Worm (Caenorhabditis elegans) whole organism, mixed stage, embryonic: ENCODE data around the gene aqp-5.

Experiments
- M03D4.4 ChIP-seq: sonication (generic microtip); optimal IDR thresholded peaks from 2 replicates; lab custom pipeline; 2017; ENCODE audit warnings: mild to moderate bottlenecking, missing genetic modification characterization, missing compliant biosample characterization
- ceh-39 ChIP-seq: fragments of 150-350 bp; optimal IDR thresholded peaks from 2 replicates; lab custom pipeline; 2014; ENCODE audit warnings: missing biosample characterization, missing genetic modification characterization
- ceh-43 ChIP-seq: fragments of 200-800 bp; sonication (Bioruptor generic); optimal IDR thresholded peaks from 2 replicates; lab custom pipeline; 2018; ENCODE audit warnings: mild to moderate bottlenecking, missing genetic modification characterization, moderate library complexity, missing compliant biosample characterization
- ceh-83 ChIP-seq: fragments of 200-800 bp; sonication (Bioruptor generic); optimal IDR thresholded peaks from 2 replicates; lab custom pipeline; 2018; ENCODE audit warnings: mild to moderate bottlenecking, missing genetic modification characterization, missing compliant biosample characterization
- ces-1 ChIP-seq: fragments of 150-350 bp; optimal IDR thresholded peaks from 2 replicates; lab custom pipeline; 2014; ENCODE audit warnings: missing biosample characterization, missing genetic modification reagents, missing genetic modification characterization
- cnd-1 ChIP-seq: fragments of 200-800 bp; sonication (Bioruptor generic); optimal IDR thresholded peaks from 2 replicates; lab custom pipeline; 2018; ENCODE audit warnings: mild to moderate bottlenecking, missing genetic modification characterization, missing compliant biosample characterization
- drap-1 ChIP-seq: fragments of 200-800 bp; sonication (Bioruptor generic); optimal IDR thresholded peaks from 3 replicates; lab custom pipeline; 2018; ENCODE audit warnings: mild to moderate bottlenecking, missing genetic modification characterization, missing compliant biosample characterization
- elt-1 ChIP-seq: sonication (generic microtip); optimal IDR thresholded peaks from 2 replicates; lab custom pipeline; 2017; ENCODE audit warnings: missing genetic modification characterization, mild to moderate bottlenecking, missing compliant biosample characterization, antibody characterized with exemption, moderate library complexity, borderline replicate concordance; ENCODE audit not compliant: insufficient read depth
- elt-3 ChIP-seq: fragments of 150-350 bp; optimal IDR thresholded peaks from 2 replicates; lab custom pipeline; 2014; ENCODE audit warnings: missing biosample characterization, missing genetic modification characterization
- flh-1 ChIP-seq: fragments of 200-800 bp; sonication (Bioruptor generic); optimal IDR thresholded peaks from 2 replicates; lab custom pipeline; 2018; ENCODE audit warnings: mild to moderate bottlenecking, missing genetic modification characterization, moderate library complexity, missing compliant biosample characterization
- ham-2 ChIP-seq: fragments of 200-800 bp; sonication (Bioruptor generic); optimal IDR thresholded peaks from 2 replicates; lab custom pipeline; 2018; ENCODE audit warnings: mild to moderate bottlenecking, missing genetic modification characterization, missing compliant biosample characterization
- lin-13 ChIP-seq: fragments of 150-350 bp; optimal IDR thresholded peaks from 2 replicates; lab custom pipeline; 2014; ENCODE audit warnings: missing biosample characterization, missing genetic modification characterization
- lin-32 ChIP-seq: fragments of 200-800 bp; sonication (Bioruptor generic); optimal IDR thresholded peaks from 2 replicates; lab custom pipeline; 2018; ENCODE audit warnings: mild to moderate bottlenecking, missing genetic modification characterization, missing compliant biosample characterization
- lsy-2 ChIP-seq: fragments of 150-350 bp; optimal IDR thresholded peaks from 2 replicates; lab custom pipeline; 2014; ENCODE audit warnings: missing biosample characterization, missing genetic modification characterization
- mab-5 ChIP-seq: fragments of 150-350 bp; optimal IDR thresholded peaks from 2 replicates; lab custom pipeline; 2014; ENCODE audit warnings: missing biosample characterization, missing genetic modification characterization
- mep-1 ChIP-seq: fragments of 150-350 bp; optimal IDR thresholded peaks from 2 replicates; lab custom pipeline; 2017; ENCODE audit warnings: missing biosample characterization, missing genetic modification reagents, missing genetic modification characterization, inconsistent platforms
- mls-2 ChIP-seq: sonication (generic microtip); optimal IDR thresholded peaks from 2 replicates; lab custom pipeline; 2016; ENCODE audit warnings: mild to moderate bottlenecking, missing genetic modification characterization, moderate library complexity, missing compliant biosample characterization
- nhr-12 ChIP-seq: fragments of 150-350 bp; optimal IDR thresholded peaks from 2 replicates; lab custom pipeline; 2014; ENCODE audit warnings: missing biosample characterization, missing genetic modification characterization
- nhr-2 ChIP-seq: fragments of 150-350 bp; optimal IDR thresholded peaks from 2 replicates; lab custom pipeline; 2014; ENCODE audit warnings: missing biosample characterization, missing genetic modification characterization
- nhr-237 ChIP-seq: fragments of 150-350 bp; optimal IDR thresholded peaks from 2 replicates; lab custom pipeline; 2014; ENCODE audit warnings: missing biosample characterization, missing genetic modification characterization
- nhr-28 ChIP-seq: fragments of 150-350 bp; optimal IDR thresholded peaks from 2 replicates; lab custom pipeline; 2014; ENCODE audit warnings: missing biosample characterization, missing genetic modification characterization
- nhr-76 ChIP-seq: sonication (generic microtip); optimal IDR thresholded peaks from 2 replicates; lab custom pipeline; 2017; ENCODE audit warnings: missing biosample characterization, missing genetic modification characterization
- pha-4 ChIP-seq: fragments of 150-350 bp; optimal IDR thresholded peaks from 2 replicates; lab custom pipeline; 2018; ENCODE audit warnings: missing biosample characterization, missing genetic modification reagents, missing genetic modification characterization
- sem-2 ChIP-seq: fragments of 200-800 bp; sonication (Bioruptor generic); optimal IDR thresholded peaks from 2 replicates; lab custom pipeline; 2018; ENCODE audit warnings: mild to moderate bottlenecking, missing genetic modification characterization, missing compliant biosample characterization
- snpc-4 ChIP-seq: fragments of 150-350 bp; optimal IDR thresholded peaks from 2 replicates; lab custom pipeline; 2014; ENCODE audit warnings: missing biosample characterization, missing genetic modification characterization
- sptf-1 ChIP-seq: sonication (generic microtip); optimal IDR thresholded peaks from 2 replicates; lab custom pipeline; 2017; ENCODE audit warnings: mild to moderate bottlenecking, missing genetic modification characterization, moderate library complexity, missing compliant biosample characterization
- tbx-8 ChIP-seq: fragments of 200-800 bp; sonication (Bioruptor generic); optimal IDR thresholded peaks from 2 replicates; lab custom pipeline; 2018; ENCODE audit warnings: mild to moderate bottlenecking, missing genetic modification characterization, moderate library complexity, missing compliant biosample characterization
- unc-120 ChIP-seq: sonication (generic microtip); optimal IDR thresholded peaks from 2 replicates; lab custom pipeline; 2017; ENCODE audit warnings: missing genetic modification characterization, missing compliant biosample characterization; ENCODE audit not compliant: poor library complexity, severe bottlenecking
- unc-39 ChIP-seq: fragments of 150-350 bp; optimal IDR thresholded peaks from 2 replicates; lab custom pipeline; 2014; ENCODE audit warnings: missing biosample characterization, missing genetic modification characterization
- unc-62 ChIP-seq: fragments of 150-350 bp; optimal IDR thresholded peaks from 2 replicates; lab custom pipeline; 2014; ENCODE audit warnings: missing biosample characterization, missing genetic modification reagents, missing genetic modification characterization
- zip-8 ChIP-seq: fragments of 150-350 bp; optimal IDR thresholded peaks from 2 replicates; lab custom pipeline; 2014; ENCODE audit warnings: missing biosample characterization, missing genetic modification characterization
- ztf-11 ChIP-seq: fragments of 150-350 bp; optimal IDR thresholded peaks from 2 replicates; lab custom pipeline; 2014; ENCODE audit warnings: missing biosample characterization, missing genetic modification characterization

The aqp-5 gene

DNA sequence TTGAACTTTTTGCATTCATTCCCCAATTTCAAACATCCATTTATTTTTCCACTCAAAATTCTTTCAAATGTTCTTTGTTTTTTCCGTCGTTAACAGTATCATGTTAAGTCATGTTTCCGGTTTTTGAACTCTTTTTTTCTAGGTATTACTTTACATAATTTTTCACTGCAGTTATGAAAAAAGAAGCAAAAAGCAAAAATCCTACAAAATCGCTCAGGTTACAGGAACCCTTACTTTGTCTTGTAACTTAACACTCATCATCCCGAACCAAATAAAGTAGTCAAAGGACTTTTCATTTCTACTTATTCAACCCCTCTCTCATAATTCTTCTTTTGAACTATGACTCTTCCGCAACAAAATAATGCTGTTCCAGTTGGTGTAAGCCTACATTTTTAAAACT is at the start of gene aqp-5:
Gene aqp-5 (plus strand): TSS at position 301 of the 400 bp plus-strand sequence.
- TF ChIP-seq unc-39 (tag; lab: Kevin White, UChicago) (no peak), mls-2 (tag; lab: Kevin White, UChicago) (no peak), nhr-2 (tag; lab: Kevin White, UChicago) (no peak), ces-1 (GFP tag; lab: Kevin White, UChicago) (no peak), ztf-11 (tag; lab: Kevin White, UChicago) (no peak), unc-62 (no peak), unc-120 (tag; lab: Kevin White, UChicago) (no peak), nhr-76 (tag; lab: Kevin White, UChicago) (no peak), ham-2 (GFP tag; lab: Kevin White, UChicago) (no peak), M03D4.4 (tag; lab: Kevin White, UChicago) (no peak), sptf-1 (tag; lab: Kevin White, UChicago) (no peak), ceh-39 (tag; lab: Kevin White, UChicago) (no peak), zip-8 (no peak), nhr-237 (tag; lab: Kevin White, UChicago) (no peak), mab-5 (tag; lab: Kevin White, UChicago) (no peak), elt-1 (tag; lab: Kevin White, UChicago) (no peak), lsy-2 (tag; lab: Kevin White, UChicago) (no peak), pha-4 (no peak), nhr-28 (tag; lab: Kevin White, UChicago) (no peak), mep-1 (tag; lab: Kevin White, UChicago) (no peak)
- TF ChIP-seq, all 35 proteins: peak for 0

DNA sequence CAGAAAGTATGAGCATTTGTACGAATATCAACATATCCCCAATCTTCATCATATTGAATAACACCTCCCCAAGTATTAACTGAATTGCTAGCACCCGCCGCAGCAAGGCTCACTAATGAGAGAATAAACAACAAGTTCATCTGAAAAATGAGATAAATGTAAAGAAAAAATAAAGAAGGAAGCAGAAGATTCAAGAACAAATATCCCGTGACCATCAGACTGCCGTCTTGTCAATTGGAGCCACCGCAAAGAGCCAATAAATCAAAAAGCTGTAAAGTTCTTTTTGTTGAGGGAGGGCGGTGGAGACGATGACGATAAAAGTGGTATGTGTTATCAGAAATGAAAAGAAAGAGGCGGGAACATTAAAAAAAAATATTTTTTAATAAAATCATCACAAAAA is 38.1 kb upstream of the aqp-5 start, which contains the start of gene Y32F6A.5:
Gene Y32F6A.5 (minus strand): TSS at position 140 of the 400 bp plus-strand sequence.
- TF ChIP-seq flh-1 (GFP tag; lab: Kevin White, UChicago) (no peak), pha-4 (no peak), zip-8 (no peak), ceh-43 (GFP tag; lab: Kevin White, UChicago) (no peak), ceh-83 (GFP tag; lab: Kevin White, UChicago) (no peak), mls-2 (tag; lab: Kevin White, UChicago) (no peak), drap-1 (GFP tag; lab: Kevin White, UChicago) (no peak), ces-1 (GFP tag; lab: Kevin White, UChicago) (no peak), sem-2 (GFP tag; lab: Kevin White, UChicago) (no peak), M03D4.4 (tag; lab: Kevin White, UChicago) (no peak), mab-5 (tag; lab: Kevin White, UChicago) (no peak), sptf-1 (tag; lab: Kevin White, UChicago) (no peak), cnd-1 (tag; lab: Kevin White, UChicago) (no peak), lin-13 (tag; lab: Kevin White, UChicago) (no peak), elt-3 (tag; lab: Kevin White, UChicago) (no peak), tbx-8 (GFP tag; lab: Kevin White, UChicago) (no peak)
- TF ChIP-seq, all 35 proteins: peak for 0

- TF ChIP-seq nhr-28 (tag; lab: Kevin White, UChicago) (no peak), nhr-12 (no peak), tbx-8 (GFP tag; lab: Kevin White, UChicago) (no peak), flh-1 (GFP tag; lab: Kevin White, UChicago) (no peak), snpc-4 (no peak), mls-2 (tag; lab: Kevin White, UChicago) (no peak), nhr-237 (tag; lab: Kevin White, UChicago) (no peak), pha-4 (no peak), unc-120 (tag; lab: Kevin White, UChicago) (no peak), ceh-83 (GFP tag; lab: Kevin White, UChicago) (no peak), drap-1 (GFP tag; lab: Kevin White, UChicago) (no peak), lsy-2 (tag; lab: Kevin White, UChicago) (no peak)
These were observed 34.3 kb upstream of the aqp-5 start, which contains the start of gene F22E12.1 for ce11 chrV:10457247-10457646. Gene F22E12.1 (minus strand): TSS chrV:10457347.

DNA sequence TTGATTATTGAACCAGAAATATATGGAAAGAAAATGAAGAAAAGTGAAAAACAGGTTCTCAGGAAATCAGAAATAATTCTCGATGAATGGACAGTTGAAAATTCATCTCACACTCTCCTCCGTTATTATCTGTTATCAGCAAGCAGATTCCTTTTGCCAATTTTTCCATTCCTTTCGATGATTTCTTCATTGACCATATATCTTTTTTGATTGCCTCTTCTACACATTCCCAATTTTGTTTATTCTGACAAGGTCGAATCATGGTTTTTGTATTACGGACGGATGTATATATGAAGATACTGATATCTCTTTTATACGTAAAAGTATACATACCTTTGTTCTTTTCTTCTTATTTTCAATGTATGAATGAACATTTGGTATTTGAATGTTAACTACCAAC is 30.9 kb upstream of the aqp-5 start:
- TF ChIP-seq mls-2 (tag; lab: Kevin White, UChicago) (no peak), drap-1 (GFP tag; lab: Kevin White, UChicago) (no peak), lin-13 (tag; lab: Kevin White, UChicago) (no peak), zip-8 (no peak), lin-32 (no peak), ceh-43 (GFP tag; lab: Kevin White, UChicago) (no peak), flh-1 (GFP tag; lab: Kevin White, UChicago) (no peak), elt-3 (tag; lab: Kevin White, UChicago) (no peak), nhr-237 (tag; lab: Kevin White, UChicago) (no peak)
